Fruit fly (Drosophila melanogaster) whole organism, embryonic: ENCODE results near the gene Iru.

Source experiments
- CG10366 ChIP-seq: fragments of 200-800 bp; sonication (Bioruptor generic); IDR thresholded peaks from 2 replicates; pipeline ENCODE4 v1.3.6; 2022; ENCODE audit warnings: missing biosample characterization, missing genetic modification characterization
- CG10979 ChIP-seq: fragments of 200-800 bp; sonication (Bioruptor generic); optimal IDR thresholded peaks from 2 replicates; lab custom pipeline; 2018; ENCODE audit warnings: missing biosample characterization, mild to moderate bottlenecking, missing genetic modification characterization, moderate library complexity
- CG15073 ChIP-seq: fragments of 200-800 bp; sonication (Bioruptor generic); optimal IDR thresholded peaks from 2 replicates; lab custom pipeline; 2016; ENCODE audit warnings: missing biosample characterization, missing genetic modification characterization
- CG15479 ChIP-seq: fragments of 200-800 bp; sonication (Bioruptor generic); optimal IDR thresholded peaks from 3 replicates; lab custom pipeline; 2019; ENCODE audit warnings: missing biosample characterization, mild to moderate bottlenecking, missing genetic modification characterization, moderate library complexity
- CG1603 ChIP-seq: fragments of 200-800 bp; sonication (Bioruptor generic); optimal IDR thresholded peaks from 2 replicates; lab custom pipeline; 2019; ENCODE audit warnings: missing biosample characterization, mild to moderate bottlenecking, missing genetic modification characterization, moderate library complexity
- CG16813 ChIP-seq: fragments of 200-800 bp; sonication (Bioruptor generic); IDR thresholded peaks from 3 replicates; pipeline ENCODE4 v1.3.6; 2022; ENCODE audit warnings: missing biosample characterization, missing genetic modification characterization; ENCODE audit not compliant: partially characterized antibody
- CG16863 ChIP-seq: fragments of 200-800 bp; sonication (Bioruptor generic); optimal IDR thresholded peaks from 3 replicates; lab custom pipeline; 2016; ENCODE audit warnings: missing biosample characterization, missing genetic modification characterization
- CG17568 ChIP-seq: fragments of 200-800 bp; sonication (Bioruptor generic); optimal IDR thresholded peaks from 2 replicates; lab custom pipeline; 2018; ENCODE audit warnings: missing biosample characterization, mild to moderate bottlenecking, missing genetic modification characterization, moderate library complexity
- CG2889 ChIP-seq: fragments of 200-800 bp; sonication (Bioruptor generic); IDR thresholded peaks from 3 replicates; pipeline ENCODE4 v1.3.6; 2022; ENCODE audit warnings: missing biosample characterization, missing genetic modification characterization
- CG4360 ChIP-seq: fragments of 200-800 bp; sonication (Bioruptor generic); IDR thresholded peaks from 2 replicates; pipeline ENCODE4 v1.3.6; 2022; ENCODE audit warnings: missing biosample characterization, missing genetic modification characterization
- CG43689 ChIP-seq: fragments of 200-800 bp; sonication (Bioruptor generic); IDR thresholded peaks from 2 replicates; pipeline ENCODE4 v1.3.6; 2022; ENCODE audit warnings: missing biosample characterization, missing genetic modification characterization
- CG4617 ChIP-seq: fragments of 200-800 bp; sonication (Bioruptor generic); optimal IDR thresholded peaks from 3 replicates; lab custom pipeline; 2016; ENCODE audit warnings: missing biosample characterization, missing genetic modification characterization, borderline replicate concordance
- CG4707 ChIP-seq: fragments of 200-800 bp; sonication (Bioruptor generic); optimal IDR thresholded peaks from 2 replicates; lab custom pipeline; 2018; ENCODE audit warnings: missing biosample characterization, mild to moderate bottlenecking, missing genetic modification characterization, moderate library complexity
- CG7786 ChIP-seq: fragments of 200-800 bp; sonication (Bioruptor generic); optimal IDR thresholded peaks from 2 replicates; lab custom pipeline; 2016; ENCODE audit warnings: missing biosample characterization, missing genetic modification characterization
- CG8290 ChIP-seq, 3 experiments: fragments of 200-800 bp; sonication (Bioruptor generic); optimal IDR thresholded peaks; 2 replicates each; lab custom pipeline; 2016 to 2019; ENCODE audit warnings: missing biosample characterization in 3 of 3, missing genetic modification characterization in 3 of 3, mild to moderate bottlenecking in 2 of 3, moderate library complexity in 1 of 3
- Dp ChIP-seq: fragments of 200-800 bp; sonication (Bioruptor generic); optimal IDR thresholded peaks from 2 replicates; lab custom pipeline; 2018; ENCODE audit warnings: missing biosample characterization, mild to moderate bottlenecking, missing genetic modification characterization, moderate library complexity
- Eip74EF ChIP-seq, 2 experiments: fragments of 200-800 bp in 1 of 2; fragments of >200 bp in 1 of 2; sonication (Bioruptor generic) in 1 of 2; optimal IDR thresholded peaks; 2 replicates each; lab custom pipeline; 2017 to 2019; ENCODE audit warnings: missing biosample characterization in 2 of 2, missing genetic modification characterization in 2 of 2, mild to moderate bottlenecking in 1 of 2, moderate library complexity in 1 of 2
- Hand ChIP-seq: fragments of 200-800 bp; sonication (Bioruptor generic); optimal IDR thresholded peaks from 2 replicates; lab custom pipeline; 2017; ENCODE audit warnings: mild to moderate bottlenecking, missing biosample characterization, missing genetic modification reagents, missing genetic modification characterization
- Hmx ChIP-seq: fragments of 200-800 bp; sonication (Bioruptor generic); optimal IDR thresholded peaks from 2 replicates; lab custom pipeline; 2016; ENCODE audit warnings: missing biosample characterization, missing genetic modification characterization
- Lpt ChIP-seq: fragments of >200 bp; optimal IDR thresholded peaks from 2 replicates; lab custom pipeline; 2018; ENCODE audit warnings: missing biosample characterization, missing genetic modification characterization
- MESR4 ChIP-seq: fragments of 200-800 bp; sonication (Bioruptor generic); optimal IDR thresholded peaks from 2 replicates; lab custom pipeline; 2018; ENCODE audit warnings: missing biosample characterization, mild to moderate bottlenecking, missing genetic modification characterization, moderate library complexity
- Mad ChIP-seq: fragments of 200-800 bp; sonication (Bioruptor generic); optimal IDR thresholded peaks from 2 replicates; lab custom pipeline; 2016; ENCODE audit warnings: missing biosample characterization, missing genetic modification characterization
- Ravus ChIP-seq: fragments of 200-800 bp; sonication (Bioruptor generic); IDR thresholded peaks from 2 replicates; pipeline ENCODE4 v1.3.6; 2022; ENCODE audit warnings: missing biosample characterization, missing genetic modification characterization
- Rfx ChIP-seq: fragments of 200-800 bp; sonication (Bioruptor generic); IDR thresholded peaks from 2 replicates; pipeline ENCODE4 v1.3.6; 2022; ENCODE audit warnings: missing biosample characterization, missing genetic modification characterization
- Side ChIP-seq: fragments of 200-800 bp; sonication (Bioruptor generic); optimal IDR thresholded peaks from 2 replicates; lab custom pipeline; 2016; ENCODE audit warnings: missing biosample characterization, missing genetic modification characterization
- Vsx1 ChIP-seq: fragments of 200-800 bp; sonication (Bioruptor generic); optimal IDR thresholded peaks from 2 replicates; lab custom pipeline; 2017; ENCODE audit warnings: missing biosample characterization, mild to moderate bottlenecking, missing genetic modification characterization, missing genetic modification reagents
- abd-A ChIP-seq: fragments of 200-800 bp; sonication (Bioruptor generic); optimal IDR thresholded peaks from 3 replicates; lab custom pipeline; 2019; ENCODE audit warnings: missing biosample characterization, mild to moderate bottlenecking, missing genetic modification characterization, moderate library complexity
- aop ChIP-seq: fragments of 200-800 bp; sonication (Bioruptor generic); IDR thresholded peaks from 2 replicates; pipeline ENCODE4 v1.3.6; 2022; ENCODE audit warnings: missing biosample characterization, missing genetic modification characterization
- ase ChIP-seq: fragments of 200-800 bp; sonication (Bioruptor generic); IDR thresholded peaks from 3 replicates; pipeline ENCODE4 v1.3.6; 2022; ENCODE audit warnings: missing biosample characterization, missing genetic modification characterization
- cas ChIP-seq: fragments of 200-800 bp; sonication (Bioruptor generic); IDR thresholded peaks from 2 replicates; pipeline ENCODE4 v1.3.6; 2022; ENCODE audit warnings: missing biosample characterization, missing genetic modification characterization
- cg ChIP-seq: fragments of 200-800 bp; sonication (Bioruptor generic); optimal IDR thresholded peaks from 3 replicates; lab custom pipeline; 2019; ENCODE audit warnings: missing biosample characterization, mild to moderate bottlenecking, missing genetic modification characterization, moderate library complexity
- crol ChIP-seq: fragments of 200-800 bp; sonication (Bioruptor generic); IDR thresholded peaks from 2 replicates; pipeline ENCODE4 v1.3.6; 2022; ENCODE audit warnings: missing biosample characterization, missing genetic modification characterization
- emc ChIP-seq: fragments of 200-800 bp; sonication (Bioruptor generic); optimal IDR thresholded peaks from 2 replicates; lab custom pipeline; 2016; ENCODE audit warnings: missing biosample characterization, missing genetic modification characterization
- eve ChIP-seq, 2 experiments: fragments of >200 bp; optimal IDR thresholded peaks; 2 replicates each; lab custom pipeline; 2017; ENCODE audit warnings: missing biosample characterization in 2 of 2, missing genetic modification characterization in 2 of 2
- h ChIP-seq: fragments of >200 bp; optimal IDR thresholded peaks from 2 replicates; lab custom pipeline; 2017
- hkb ChIP-seq, 2 experiments: fragments of 200-800 bp in 1 of 2; fragments of >200 bp in 1 of 2; sonication (Bioruptor generic) in 1 of 2; IDR thresholded peaks in 1 of 2; optimal IDR thresholded peaks in 1 of 2; 2 replicates each; pipeline versions ENCODE4 v1.3.6 to Lab custom; 2017 to 2022; ENCODE audit warnings: missing biosample characterization in 1 of 2, missing genetic modification characterization in 1 of 2
- kni ChIP-seq: fragments of 200-800 bp; sonication (Bioruptor generic); optimal IDR thresholded peaks from 3 replicates; lab custom pipeline; 2017; ENCODE audit warnings: mild to moderate bottlenecking, missing biosample characterization, missing genetic modification reagents, missing genetic modification characterization
- lola ChIP-seq, 3 experiments: fragments of >200 bp in 2 of 3; fragments of 200-800 bp in 1 of 3; sonication (Bioruptor generic) in 1 of 3; optimal IDR thresholded peaks; 2 replicates each; lab custom pipeline; 2017 to 2019; ENCODE audit warnings: missing biosample characterization in 3 of 3, missing genetic modification characterization in 3 of 3, mild to moderate bottlenecking in 1 of 3, moderate library complexity in 1 of 3
- mam ChIP-seq: fragments of 200-800 bp; sonication (Bioruptor generic); optimal IDR thresholded peaks from 3 replicates; lab custom pipeline; 2016; ENCODE audit warnings: missing biosample characterization, missing genetic modification characterization
- mirr ChIP-seq: fragments of 200-800 bp; sonication (Bioruptor generic); optimal IDR thresholded peaks from 3 replicates; lab custom pipeline; 2018; ENCODE audit warnings: missing biosample characterization, mild to moderate bottlenecking, missing genetic modification characterization
- oc ChIP-seq: fragments of 200-800 bp; sonication (Bioruptor generic); optimal IDR thresholded peaks from 2 replicates; lab custom pipeline; 2018; ENCODE audit warnings: missing biosample characterization, mild to moderate bottlenecking, missing genetic modification characterization, moderate library complexity
- psq ChIP-seq: fragments of 200-800 bp; sonication (Bioruptor generic); optimal IDR thresholded peaks from 2 replicates; lab custom pipeline; 2017; ENCODE audit warnings: missing biosample characterization, missing genetic modification characterization
- repo ChIP-seq: fragments of 200-800 bp; sonication (Bioruptor generic); optimal IDR thresholded peaks from 2 replicates; lab custom pipeline; 2016; ENCODE audit warnings: missing biosample characterization, missing genetic modification characterization
- run ChIP-seq: fragments of 200-800 bp; sonication (Bioruptor generic); optimal IDR thresholded peaks from 3 replicates; lab custom pipeline; 2018; ENCODE audit warnings: missing biosample characterization, mild to moderate bottlenecking, missing genetic modification characterization
- sc ChIP-seq, 3 experiments: fragments of >200 bp in 2 of 3; fragments of 200-800 bp in 1 of 3; sonication (Bioruptor generic) in 1 of 3; optimal IDR thresholded peaks; 2 replicates in 2 of 3; 3 replicates in 1 of 3; lab custom pipeline; 2017; ENCODE audit warnings: mild to moderate bottlenecking in 1 of 3, missing biosample characterization in 1 of 3, missing genetic modification characterization in 1 of 3, missing genetic modification reagents in 1 of 3
- seq ChIP-seq: fragments of 200-800 bp; sonication (Bioruptor generic); IDR thresholded peaks from 2 replicates; pipeline ENCODE4 v1.3.6; 2022; ENCODE audit warnings: missing biosample characterization, missing genetic modification characterization
- sna ChIP-seq: fragments of 200-800 bp; sonication (Bioruptor generic); IDR thresholded peaks from 2 replicates; pipeline ENCODE4 v1.3.6; 2022; ENCODE audit warnings: missing biosample characterization, missing genetic modification characterization; ENCODE audit not compliant: partially characterized antibody
- sug ChIP-seq: fragments of 200-800 bp; optimal IDR thresholded peaks from 2 replicates; lab custom pipeline; 2019; ENCODE audit warnings: missing biosample characterization, mild to moderate bottlenecking, missing genetic modification characterization, moderate library complexity
- zfh1 ChIP-seq: fragments of 200-800 bp; sonication (Bioruptor generic); IDR thresholded peaks from 3 replicates; pipeline ENCODE4 v1.3.6; 2022; ENCODE audit warnings: missing biosample characterization, missing genetic modification characterization

Gene Iru

dm6 chr3R:9048466-9049072, 42.3 kb downstream of the Iru start, which contains the start of gene Mst85C (continued):
- TF ChIP-seq Dp (GFP tag; lab: Kevin White, UChicago) (no peak), CG15073 (GFP tag; lab: Kevin White, UChicago) (no peak), CG8290 (GFP tag; optimal IDR thresholded peaks at IDR 0.05; lab: Kevin White, UChicago) (no peak), CG8290 (tag; optimal IDR thresholded peaks at IDR 0.05; lab: Kevin White, UChicago) (peak in 1 of 2 experiments; percentile 14), run (no peak), cas (no peak), CG43689 (GFP tag; lab: Robert Waterston, UW) (no peak), cg (GFP tag; lab: Kevin White, UChicago) (peak; percentile 86), Side (no peak), psq (no peak), CG15479 (GFP tag; lab: Kevin White, UChicago) (peak; percentile 62), eve (GFP tag; optimal IDR thresholded peaks at IDR 0.05; lab: Kevin White, UChicago) (no peak), kni (GFP tag; lab: Kevin White, UChicago) (peak; percentile 73), Ravus (GFP tag; lab: Robert Waterston, UW) (no peak), sug (tag; lab: Kevin White, UChicago) (no peak), zfh1 (GFP tag; lab: Robert Waterston, UW) (no peak), emc (GFP tag; lab: Kevin White, UChicago) (no peak), Mad (GFP tag; lab: Kevin White, UChicago) (no peak), MESR4 (peak; percentile 62), CG17568 (GFP tag; lab: Kevin White, UChicago) (peak; percentile 33), CG4617 (GFP tag; lab: Kevin White, UChicago) (no peak), Hmx (GFP tag; lab: Kevin White, UChicago) (no peak), CG4360 (GFP tag; lab: Robert Waterston, UW) (no peak), hkb (optimal IDR thresholded peaks at IDR 0.05; lab: Kevin White, UChicago) (no peak), hkb (GFP tag; IDR thresholded peaks at IDR 0.05; lab: Robert Waterston, UW) (no peak), Eip74EF (GFP tag; optimal IDR thresholded peaks at IDR 0.05; lab: Kevin White, UChicago) (no peak), CG1603 (tag; lab: Kevin White, UChicago) (peak; percentile 13), repo (GFP tag; lab: Kevin White, UChicago) (no peak), Vsx1 (GFP tag; lab: Kevin White, UChicago) (peak; percentile 39), sna (GFP tag; lab: Robert Waterston, UW) (no peak), aop (GFP tag; lab: Robert Waterston, UW) (no peak), seq (GFP tag; lab: Robert Waterston, UW) (no peak), Hand (no peak), Lpt (GFP tag; lab: Kevin White, UChicago) (no peak), mirr (GFP tag; lab: Kevin White, UChicago) (peak; percentile 33), CG4707 (peak; percentile 20), lola (GFP tag; optimal IDR thresholded peaks at IDR 0.05; lab: Kevin White, UChicago) (no peak), oc (tag; lab: Kevin White, UChicago) (no peak), CG2889 (GFP tag; lab: Robert Waterston, UW) (no peak), sc (optimal IDR thresholded peaks at IDR 0.05; lab: Kevin White, UChicago) (no peak), sc (GFP tag; optimal IDR thresholded peaks at IDR 0.05; lab: Kevin White, UChicago) (no peak), h (lab: Kevin White, UChicago) (no peak), CG7786 (no peak), abd-A (tag; lab: Kevin White, UChicago) (no peak), ase (no peak), CG10979 (no peak), CG10366 (no peak), CG16863 (GFP tag; lab: Kevin White, UChicago) (no peak), CG16813 (GFP tag; lab: Robert Waterston, UW) (no peak), mam (GFP tag; lab: Kevin White, UChicago) (no peak), Rfx (no peak), crol (GFP tag; lab: Robert Waterston, UW) (no peak)
